Worm (Caenorhabditis elegans) whole organism, mixed stage, embryonic: ENCODE results near the gene let-70.

Experiments used
- M03D4.4 ChIP-seq: sonication (generic microtip); optimal IDR thresholded peaks from 2 replicates; lab custom pipeline; 2017; ENCODE audit warnings: mild to moderate bottlenecking, missing genetic modification characterization, missing compliant biosample characterization
- bed-3 ChIP-seq: fragments of 200-800 bp; sonication (Bioruptor generic); optimal IDR thresholded peaks from 3 replicates; lab custom pipeline; 2018; ENCODE audit warnings: mild to moderate bottlenecking, missing genetic modification characterization, moderate library complexity, missing compliant biosample characterization
- ceh-39 ChIP-seq: fragments of 150-350 bp; optimal IDR thresholded peaks from 2 replicates; lab custom pipeline; 2014; ENCODE audit warnings: missing biosample characterization, missing genetic modification characterization
- ceh-43 ChIP-seq: fragments of 200-800 bp; sonication (Bioruptor generic); optimal IDR thresholded peaks from 2 replicates; lab custom pipeline; 2018; ENCODE audit warnings: mild to moderate bottlenecking, missing genetic modification characterization, moderate library complexity, missing compliant biosample characterization
- ceh-83 ChIP-seq: fragments of 200-800 bp; sonication (Bioruptor generic); optimal IDR thresholded peaks from 2 replicates; lab custom pipeline; 2018; ENCODE audit warnings: mild to moderate bottlenecking, missing genetic modification characterization, missing compliant biosample characterization
- ces-1 ChIP-seq: fragments of 150-350 bp; optimal IDR thresholded peaks from 2 replicates; lab custom pipeline; 2014; ENCODE audit warnings: missing biosample characterization, missing genetic modification reagents, missing genetic modification characterization
- cnd-1 ChIP-seq: fragments of 200-800 bp; sonication (Bioruptor generic); optimal IDR thresholded peaks from 2 replicates; lab custom pipeline; 2018; ENCODE audit warnings: mild to moderate bottlenecking, missing genetic modification characterization, missing compliant biosample characterization
- elt-1 ChIP-seq: sonication (generic microtip); optimal IDR thresholded peaks from 2 replicates; lab custom pipeline; 2017; ENCODE audit warnings: missing genetic modification characterization, mild to moderate bottlenecking, missing compliant biosample characterization, antibody characterized with exemption, moderate library complexity, borderline replicate concordance; ENCODE audit not compliant: insufficient read depth
- elt-3 ChIP-seq: fragments of 150-350 bp; optimal IDR thresholded peaks from 2 replicates; lab custom pipeline; 2014; ENCODE audit warnings: missing biosample characterization, missing genetic modification characterization
- flh-1 ChIP-seq: fragments of 200-800 bp; sonication (Bioruptor generic); optimal IDR thresholded peaks from 2 replicates; lab custom pipeline; 2018; ENCODE audit warnings: mild to moderate bottlenecking, missing genetic modification characterization, moderate library complexity, missing compliant biosample characterization
- ham-2 ChIP-seq: fragments of 200-800 bp; sonication (Bioruptor generic); optimal IDR thresholded peaks from 2 replicates; lab custom pipeline; 2018; ENCODE audit warnings: mild to moderate bottlenecking, missing genetic modification characterization, missing compliant biosample characterization
- hlh-1 ChIP-seq: fragments of 150-350 bp; optimal IDR thresholded peaks from 2 replicates; lab custom pipeline; 2014; ENCODE audit warnings: missing biosample characterization, missing genetic modification reagents, missing genetic modification characterization
- lin-13 ChIP-seq: fragments of 150-350 bp; optimal IDR thresholded peaks from 2 replicates; lab custom pipeline; 2014; ENCODE audit warnings: missing biosample characterization, missing genetic modification characterization
- lsy-2 ChIP-seq: fragments of 150-350 bp; optimal IDR thresholded peaks from 2 replicates; lab custom pipeline; 2014; ENCODE audit warnings: missing biosample characterization, missing genetic modification characterization
- mab-5 ChIP-seq: fragments of 150-350 bp; optimal IDR thresholded peaks from 2 replicates; lab custom pipeline; 2014; ENCODE audit warnings: missing biosample characterization, missing genetic modification characterization
- mep-1 ChIP-seq: fragments of 150-350 bp; optimal IDR thresholded peaks from 2 replicates; lab custom pipeline; 2017; ENCODE audit warnings: missing biosample characterization, missing genetic modification reagents, missing genetic modification characterization, inconsistent platforms
- mls-2 ChIP-seq: sonication (generic microtip); optimal IDR thresholded peaks from 2 replicates; lab custom pipeline; 2016; ENCODE audit warnings: mild to moderate bottlenecking, missing genetic modification characterization, moderate library complexity, missing compliant biosample characterization
- nhr-12 ChIP-seq: fragments of 150-350 bp; optimal IDR thresholded peaks from 2 replicates; lab custom pipeline; 2014; ENCODE audit warnings: missing biosample characterization, missing genetic modification characterization
- nhr-2 ChIP-seq: fragments of 150-350 bp; optimal IDR thresholded peaks from 2 replicates; lab custom pipeline; 2014; ENCODE audit warnings: missing biosample characterization, missing genetic modification characterization
- nhr-237 ChIP-seq: fragments of 150-350 bp; optimal IDR thresholded peaks from 2 replicates; lab custom pipeline; 2014; ENCODE audit warnings: missing biosample characterization, missing genetic modification characterization
- nhr-28 ChIP-seq: fragments of 150-350 bp; optimal IDR thresholded peaks from 2 replicates; lab custom pipeline; 2014; ENCODE audit warnings: missing biosample characterization, missing genetic modification characterization
- pha-4 ChIP-seq: fragments of 150-350 bp; optimal IDR thresholded peaks from 2 replicates; lab custom pipeline; 2018; ENCODE audit warnings: missing biosample characterization, missing genetic modification reagents, missing genetic modification characterization
- sem-2 ChIP-seq: fragments of 200-800 bp; sonication (Bioruptor generic); optimal IDR thresholded peaks from 2 replicates; lab custom pipeline; 2018; ENCODE audit warnings: mild to moderate bottlenecking, missing genetic modification characterization, missing compliant biosample characterization
- snpc-4 ChIP-seq: fragments of 150-350 bp; optimal IDR thresholded peaks from 2 replicates; lab custom pipeline; 2014; ENCODE audit warnings: missing biosample characterization, missing genetic modification characterization
- sptf-1 ChIP-seq: sonication (generic microtip); optimal IDR thresholded peaks from 2 replicates; lab custom pipeline; 2017; ENCODE audit warnings: mild to moderate bottlenecking, missing genetic modification characterization, moderate library complexity, missing compliant biosample characterization
- tbx-8 ChIP-seq: fragments of 200-800 bp; sonication (Bioruptor generic); optimal IDR thresholded peaks from 2 replicates; lab custom pipeline; 2018; ENCODE audit warnings: mild to moderate bottlenecking, missing genetic modification characterization, moderate library complexity, missing compliant biosample characterization
- unc-120 ChIP-seq: sonication (generic microtip); optimal IDR thresholded peaks from 2 replicates; lab custom pipeline; 2017; ENCODE audit warnings: missing genetic modification characterization, missing compliant biosample characterization; ENCODE audit not compliant: poor library complexity, severe bottlenecking
- unc-39 ChIP-seq: fragments of 150-350 bp; optimal IDR thresholded peaks from 2 replicates; lab custom pipeline; 2014; ENCODE audit warnings: missing biosample characterization, missing genetic modification characterization
- unc-62 ChIP-seq: fragments of 150-350 bp; optimal IDR thresholded peaks from 2 replicates; lab custom pipeline; 2014; ENCODE audit warnings: missing biosample characterization, missing genetic modification reagents, missing genetic modification characterization
- zip-8 ChIP-seq: fragments of 150-350 bp; optimal IDR thresholded peaks from 2 replicates; lab custom pipeline; 2014; ENCODE audit warnings: missing biosample characterization, missing genetic modification characterization
- ztf-11 ChIP-seq: fragments of 150-350 bp; optimal IDR thresholded peaks from 2 replicates; lab custom pipeline; 2014; ENCODE audit warnings: missing biosample characterization, missing genetic modification characterization

Gene let-70

ce11 chrIV:11112641-11113040 is 30.6 kb upstream of the let-70 start, which contains the start of gene clc-9:
Gene clc-9, plus strand, starts transcription at chrIV:11112941.
- no peak for TF ChIP-seq tbx-8
- TF ChIP-seq unc-39 (tag; lab: Kevin White, UChicago), result no peak

ce11 chrIV:11111898-11112297 is 29.8 kb upstream of the let-70 start:
- TF ChIP-seq ceh-39 (tag; lab: Kevin White, UChicago), result no peak
- peak; percentile 75 for TF ChIP-seq hlh-1
- no peak for TF ChIP-seq unc-62 (GFP tag; lab: Kevin White, UChicago)
- TF ChIP-seq flh-1, result no peak
- no peak for TF ChIP-seq elt-1 (tag; lab: Kevin White, UChicago)
- TF ChIP-seq cnd-1, result no peak

- peak; percentile 41 for TF ChIP-seq pha-4 (tag; lab: Kevin White, UChicago)
- TF ChIP-seq bed-3, result no peak
- TF ChIP-seq cnd-1, result no peak
- peak; percentile 10 for TF ChIP-seq ceh-39 (tag; lab: Kevin White, UChicago)
- TF ChIP-seq ham-2 (GFP tag; lab: Kevin White, UChicago), result no peak
- no peak for TF ChIP-seq M03D4.4 (tag; lab: Kevin White, UChicago)
- peak; percentile 33 for TF ChIP-seq nhr-237 (tag; lab: Kevin White, UChicago)
- peak; percentile 41 for TF ChIP-seq mep-1
- no peak for TF ChIP-seq ztf-11
- no peak for TF ChIP-seq nhr-28
- TF ChIP-seq ces-1 (GFP tag; lab: Kevin White, UChicago), result peak; percentile 82
- no peak for TF ChIP-seq elt-3 (tag; lab: Kevin White, UChicago)
- TF ChIP-seq hlh-1, result peak; percentile 37
- peak; percentile 76 for TF ChIP-seq lsy-2 (tag; lab: Kevin White, UChicago)
- TF ChIP-seq unc-120 (tag; lab: Kevin White, UChicago), result no peak
- TF ChIP-seq lin-13 (tag; lab: Kevin White, UChicago), result peak; percentile 58
- no peak for TF ChIP-seq sem-2 (GFP tag; lab: Kevin White, UChicago)
Measured at ce11 chrIV:11110995-11111619, 29.1 kb upstream of the let-70 start, which contains the start of gene rps-5. Gene rps-5, minus strand, starts transcription at chrIV:11111045.

ce11 chrIV:11109771-11110170 is 27.7 kb upstream of the let-70 start, which contains the start of gene pigk-1:
Gene pigk-1, minus strand, starts transcription at chrIV:11110018.
- TF ChIP-seq nhr-12 (no peak), lsy-2 (tag; lab: Kevin White, UChicago) (no peak), flh-1 (no peak), ham-2 (GFP tag; lab: Kevin White, UChicago) (no peak), ceh-83 (GFP tag; lab: Kevin White, UChicago) (no peak), lin-13 (tag; lab: Kevin White, UChicago) (no peak), bed-3 (no peak), ceh-39 (tag; lab: Kevin White, UChicago) (no peak), mls-2 (tag; lab: Kevin White, UChicago) (no peak), ceh-43 (GFP tag; lab: Kevin White, UChicago) (no peak), nhr-28 (no peak), elt-1 (tag; lab: Kevin White, UChicago) (no peak), nhr-2 (tag; lab: Kevin White, UChicago) (no peak), zip-8 (tag; lab: Kevin White, UChicago) (no peak), sptf-1 (tag; lab: Kevin White, UChicago) (no peak), ces-1 (GFP tag; lab: Kevin White, UChicago) (no peak), hlh-1 (no peak)
- TF ChIP-seq, all 35 proteins: peak for 0

- no peak for TF ChIP-seq nhr-12
- TF ChIP-seq mab-5 (tag; lab: Kevin White, UChicago), result no peak
- no peak for TF ChIP-seq cnd-1
- no peak for TF ChIP-seq snpc-4 (tag; lab: Kevin White, UChicago)
- no peak for TF ChIP-seq ztf-11
- TF ChIP-seq tbx-8, result no peak
- TF ChIP-seq flh-1, result no peak
- no peak for TF ChIP-seq zip-8 (tag; lab: Kevin White, UChicago)
- TF ChIP-seq elt-1 (tag; lab: Kevin White, UChicago), result no peak
- no peak for TF ChIP-seq lin-13 (tag; lab: Kevin White, UChicago)
- no peak for TF ChIP-seq M03D4.4 (tag; lab: Kevin White, UChicago)
- no peak for TF ChIP-seq elt-3 (tag; lab: Kevin White, UChicago)
- no peak for TF ChIP-seq pha-4 (tag; lab: Kevin White, UChicago)
- TF ChIP-seq ceh-43 (GFP tag; lab: Kevin White, UChicago), result no peak
- TF ChIP-seq nhr-2 (tag; lab: Kevin White, UChicago), result no peak
Measured at ce11 chrIV:11105724-11106123, 23.7 kb upstream of the let-70 start, which contains the start of gene srlf-24. Gene srlf-24, minus strand, starts transcription at chrIV:11105824.
